Fruit fly (Drosophila melanogaster) whole organism, prepupa: Measurements from ENCODE around the gene CG15814.
"Not testable (repeated sequence)": the region's sequence is repeated elsewhere in the genome, so short reads cannot be mapped to it uniquely, and the experiment has no call there.

ENCODE experiments used
- Blimp-1 ChIP-seq: fragments of 200-800 bp; sonication (Bioruptor generic); optimal IDR thresholded peaks from 3 replicates; lab custom pipeline; 2017; ENCODE audit warnings: missing biosample characterization, missing genetic modification characterization, mild to moderate bottlenecking, moderate library complexity, missing genetic modification reagents
- CG10631 ChIP-seq: fragments of 200-800 bp; sonication (Bioruptor generic); optimal IDR thresholded peaks from 2 replicates; lab custom pipeline; 2016; ENCODE audit warnings: missing biosample characterization, missing genetic modification characterization
- CG10669 ChIP-seq: fragments of 200-800 bp; sonication (Bioruptor generic); optimal IDR thresholded peaks from 3 replicates; lab custom pipeline; 2018; ENCODE audit warnings: missing biosample characterization, mild to moderate bottlenecking, missing genetic modification characterization, moderate library complexity
- CG11294 ChIP-seq: fragments of 200-800 bp; sonication (Bioruptor generic); IDR thresholded peaks from 2 replicates; pipeline ENCODE4 v1.3.6; 2022; ENCODE audit warnings: missing biosample characterization, missing genetic modification characterization
- CG11762 ChIP-seq: fragments of 200-800 bp; sonication (Bioruptor generic); optimal IDR thresholded peaks from 3 replicates; lab custom pipeline; 2016; ENCODE audit warnings: missing biosample characterization, missing genetic modification characterization; ENCODE audit not compliant: insufficient read depth
- CG1621 ChIP-seq: fragments of 200-800 bp; sonication (Bioruptor generic); optimal IDR thresholded peaks from 3 replicates; lab custom pipeline; 2018; ENCODE audit warnings: missing biosample characterization, mild to moderate bottlenecking, missing genetic modification characterization
- CG31627 ChIP-seq: fragments of 200-800 bp; sonication (Bioruptor generic); optimal IDR thresholded peaks from 3 replicates; lab custom pipeline; 2016; ENCODE audit warnings: missing biosample characterization, missing genetic modification characterization
- CG32006 ChIP-seq: fragments of 200-800 bp; sonication (Bioruptor generic); optimal IDR thresholded peaks from 3 replicates; lab custom pipeline; 2017; ENCODE audit warnings: missing biosample characterization, mild to moderate bottlenecking, missing genetic modification characterization
- CG4318 ChIP-seq: fragments of 200-800 bp; sonication (Bioruptor generic); optimal IDR thresholded peaks from 3 replicates; lab custom pipeline; 2017; ENCODE audit warnings: missing biosample characterization, mild to moderate bottlenecking, missing genetic modification characterization
- CG6163 ChIP-seq: fragments of 200-800 bp; sonication (Bioruptor generic); IDR thresholded peaks from 3 replicates; pipeline ENCODE4 v1.3.6; 2022; ENCODE audit warnings: missing biosample characterization, missing genetic modification characterization
- CG6792 ChIP-seq: fragments of 200-800 bp; sonication (Bioruptor generic); optimal IDR thresholded peaks from 3 replicates; lab custom pipeline; 2016; ENCODE audit warnings: missing biosample characterization, missing genetic modification characterization
- CG7368 ChIP-seq: fragments of 200-800 bp; sonication (Bioruptor generic); optimal IDR thresholded peaks from 3 replicates; lab custom pipeline; 2016; ENCODE audit warnings: missing biosample characterization, missing genetic modification characterization
- CG8119 ChIP-seq: fragments of 200-800 bp; sonication (Bioruptor generic); IDR thresholded peaks from 3 replicates; pipeline ENCODE4 v1.3.6; 2022; ENCODE audit warnings: missing biosample characterization, missing genetic modification characterization
- CG8319 ChIP-seq: fragments of 200-800 bp; sonication (Bioruptor generic); optimal IDR thresholded peaks from 3 replicates; lab custom pipeline; 2016; ENCODE audit warnings: missing biosample characterization, missing genetic modification characterization
- CG9139 ChIP-seq: fragments of 200-800 bp; sonication (Bioruptor generic); optimal IDR thresholded peaks from 3 replicates; lab custom pipeline; 2017; ENCODE audit warnings: missing biosample characterization, mild to moderate bottlenecking, missing genetic modification characterization
- Eip78C ChIP-seq: fragments of 200-800 bp; sonication (Bioruptor generic); peaks from one replicate; lab custom pipeline; 2016; ENCODE audit warnings: missing biosample characterization, missing genetic modification characterization
- Ets21C ChIP-seq: fragments of 200-800 bp; sonication (Bioruptor generic); optimal IDR thresholded peaks from 3 replicates; lab custom pipeline; 2016; ENCODE audit warnings: missing biosample characterization, missing genetic modification characterization
- Gug ChIP-seq: fragments of 200-800 bp; sonication (Bioruptor generic); IDR thresholded peaks from 2 replicates; pipeline ENCODE4 v1.3.6; 2022; ENCODE audit warnings: missing biosample characterization, missing genetic modification characterization
- Hr38 ChIP-seq: sonication (Bioruptor generic); optimal IDR thresholded peaks from 2 replicates; lab custom pipeline; 2016; ENCODE audit warnings: missing biosample characterization, missing genetic modification characterization
- Hr39 ChIP-seq: fragments of 200-800 bp; sonication (Bioruptor generic); optimal IDR thresholded peaks from 2 replicates; lab custom pipeline; 2016; ENCODE audit warnings: missing biosample characterization, missing genetic modification characterization
- Hr4 ChIP-seq: fragments of 200-800 bp; sonication (Bioruptor generic); optimal IDR thresholded peaks from 3 replicates; lab custom pipeline; 2016; ENCODE audit warnings: missing biosample characterization, missing genetic modification characterization
- Met ChIP-seq: fragments of 200-800 bp; sonication (Bioruptor generic); optimal IDR thresholded peaks from 3 replicates; lab custom pipeline; 2016; ENCODE audit warnings: missing biosample characterization, missing genetic modification characterization
- Smox ChIP-seq: fragments of 200-800 bp; sonication (Bioruptor generic); optimal IDR thresholded peaks from 3 replicates; lab custom pipeline; 2016; ENCODE audit warnings: missing biosample characterization, missing genetic modification characterization
- Sox102F ChIP-seq: fragments of 200-800 bp; sonication (Bioruptor generic); optimal IDR thresholded peaks from 2 replicates; lab custom pipeline; 2016; ENCODE audit warnings: missing biosample characterization, mild to moderate bottlenecking, missing genetic modification characterization
- Sox15 ChIP-seq: fragments of 200-800 bp; sonication (Bioruptor generic); optimal IDR thresholded peaks from 3 replicates; lab custom pipeline; 2016; ENCODE audit warnings: missing biosample characterization, missing genetic modification characterization
- acj6 ChIP-seq: fragments of 200-800 bp; sonication (Bioruptor generic); optimal IDR thresholded peaks from 3 replicates; lab custom pipeline; 2016; ENCODE audit warnings: missing biosample characterization, missing genetic modification characterization
- esn ChIP-seq: fragments of 200-800 bp; sonication (Bioruptor generic); optimal IDR thresholded peaks from 2 replicates; lab custom pipeline; 2016; ENCODE audit warnings: missing biosample characterization, mild to moderate bottlenecking, missing genetic modification characterization, moderate library complexity
- fd59A ChIP-seq: fragments of 200-800 bp; sonication (Bioruptor generic); optimal IDR thresholded peaks from 2 replicates; lab custom pipeline; 2017; ENCODE audit warnings: missing biosample characterization, mild to moderate bottlenecking, missing genetic modification characterization, missing genetic modification reagents
- fkh ChIP-seq: fragments of 200-800 bp; sonication (Bioruptor generic); optimal IDR thresholded peaks from 3 replicates; lab custom pipeline; 2017; ENCODE audit warnings: missing biosample characterization, mild to moderate bottlenecking, missing genetic modification characterization, moderate library complexity
- lz ChIP-seq: fragments of 200-800 bp; sonication (Bioruptor generic); optimal IDR thresholded peaks from 3 replicates; lab custom pipeline; 2016; ENCODE audit warnings: missing biosample characterization, missing genetic modification characterization
- net ChIP-seq: fragments of 200-800 bp; sonication (Bioruptor generic); optimal IDR thresholded peaks from 3 replicates; lab custom pipeline; 2016; ENCODE audit warnings: missing biosample characterization, missing genetic modification characterization
- pdm3 ChIP-seq: fragments of 200-800 bp; sonication (Bioruptor generic); optimal IDR thresholded peaks from 3 replicates; lab custom pipeline; 2016; ENCODE audit warnings: missing biosample characterization, missing genetic modification characterization
- salr ChIP-seq, 2 experiments: fragments of 200-800 bp; sonication (Bioruptor generic); optimal IDR thresholded peaks; 3 replicates each; lab custom pipeline; 2016 to 2018; ENCODE audit warnings: missing biosample characterization in 2 of 2, missing genetic modification characterization in 2 of 2, mild to moderate bottlenecking in 1 of 2
- svp ChIP-seq: fragments of 200-800 bp; sonication (Bioruptor generic); peaks from one replicate; lab custom pipeline; 2016; ENCODE audit warnings: missing biosample characterization, missing genetic modification characterization
- topi ChIP-seq: fragments of 200-800 bp; sonication (Bioruptor generic); optimal IDR thresholded peaks from 3 replicates; lab custom pipeline; 2016; ENCODE audit warnings: missing biosample characterization, missing genetic modification characterization
- vri ChIP-seq: fragments of 200-800 bp; sonication (Bioruptor generic); optimal IDR thresholded peaks from 3 replicates; lab custom pipeline; 2016; ENCODE audit warnings: missing biosample characterization, mild to moderate bottlenecking, missing genetic modification characterization

CG15814 gene

DNA sequence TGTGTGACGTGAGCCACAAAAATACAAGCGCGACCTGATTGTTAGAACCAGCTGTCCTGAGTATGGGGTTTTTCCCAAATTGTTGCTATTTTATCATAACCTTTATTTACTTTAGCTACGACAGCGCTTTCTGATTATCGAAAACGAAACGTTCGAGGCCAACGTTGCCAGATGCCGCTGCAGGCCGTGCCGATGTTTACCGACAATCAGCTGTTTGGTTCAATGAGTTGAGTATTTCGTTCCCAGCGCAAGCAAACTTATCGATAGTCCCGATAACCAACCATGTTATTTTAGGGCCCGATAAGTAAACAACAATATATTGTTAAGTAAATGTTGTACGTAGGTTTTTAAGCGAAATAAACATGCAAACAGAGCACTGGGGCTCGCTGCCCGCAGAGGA is at the start of gene CG15814, which contains the start of gene Spt7:
Gene CG15814 (minus strand): TSS at position 164 of the 400 bp plus-strand sequence.
Gene Spt7 (plus strand): TSS at position 282 of the 400 bp plus-strand sequence.
- TF ChIP-seq esn (GFP tag; lab: Kevin White, UChicago) = peak; percentile 38
- TF ChIP-seq fd59A = no peak
- no peak for TF ChIP-seq Sox102F (GFP tag; lab: Kevin White, UChicago)
- TF ChIP-seq fkh (GFP tag; lab: Kevin White, UChicago) = peak; percentile 100
- 0 out of 3 replicates have a peak, but pooled peaks have one; percentile 16 for TF ChIP-seq CG6163 (GFP tag; lab: Robert Waterston, UW)
- no peak for TF ChIP-seq Smox (GFP tag; lab: Kevin White, UChicago)
- TF ChIP-seq Hr39 (GFP tag; lab: Kevin White, UChicago) = no peak
- TF ChIP-seq Sox15 = no peak
- TF ChIP-seq Eip78C (GFP tag; lab: Kevin White, UChicago) = peak; percentile 69

DNA sequence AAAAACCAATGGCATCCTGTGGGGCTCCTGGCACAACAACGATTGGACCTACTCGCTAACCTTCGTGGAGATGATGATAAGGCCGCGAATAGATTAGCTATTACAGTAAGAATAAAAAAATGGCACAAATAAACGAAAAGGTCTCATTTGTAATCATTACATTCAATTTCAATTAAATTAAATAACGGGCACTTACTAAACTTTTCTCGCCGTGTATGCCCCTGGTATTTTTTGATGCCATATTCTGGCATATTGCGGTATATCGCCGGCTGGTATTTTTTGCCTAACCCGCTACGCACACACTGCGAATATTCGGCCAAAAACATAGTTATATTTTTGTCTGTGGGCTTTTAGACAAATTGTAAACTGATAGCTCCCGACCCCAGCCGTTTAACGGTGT is 49.3 kb upstream of the CG15814 start, which contains the start of gene Gss2:
Gene Gss2 (plus strand): TSS at position 301 of the 400 bp plus-strand sequence.
- not testable (repeated sequence) for TF ChIP-seq lz, CG6792, pdm3 (GFP tag; lab: Kevin White, UChicago)

- not testable (repeated sequence) for TF ChIP-seq Met (GFP tag; lab: Kevin White, UChicago); fkh (GFP tag; lab: Kevin White, UChicago); salr (GFP tag; optimal IDR thresholded peaks at IDR 0.05; lab: Kevin White, UChicago)
Observed at dm6 chrX:17889247-17889646, 39.1 kb upstream of the CG15814 start, which contains the start of gene Gss1. Gene Gss1, plus strand, starts transcription at chrX:17889547.

DNA sequence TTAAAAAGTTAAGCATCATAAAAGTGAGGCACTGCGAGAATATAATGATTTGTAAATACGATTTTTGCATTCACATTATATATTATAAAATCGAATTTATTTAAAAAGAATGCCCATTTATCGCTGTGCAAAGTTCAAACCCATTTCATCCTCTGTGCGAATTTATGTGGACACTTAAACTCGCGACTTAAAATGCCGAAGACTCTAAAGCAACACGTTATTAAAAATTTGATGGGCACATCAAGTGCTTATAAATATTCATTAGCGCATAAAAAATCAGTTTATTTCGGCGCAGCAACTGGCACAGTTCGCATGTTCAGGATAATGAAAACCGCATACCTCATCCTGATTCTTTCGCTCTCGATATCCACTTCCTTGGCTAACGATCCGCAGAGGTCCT is 37.7 kb upstream of the CG15814 start, which contains the start of gene CG6788:
Gene CG6788 (plus strand): TSS at position 301 of the 400 bp plus-strand sequence.
- no peak for TF ChIP-seq esn (GFP tag; lab: Kevin White, UChicago)
- no peak for TF ChIP-seq Eip78C (GFP tag; lab: Kevin White, UChicago)
- TF ChIP-seq pdm3 (GFP tag; lab: Kevin White, UChicago) = no peak
- TF ChIP-seq CG8319 = no peak
- TF ChIP-seq CG6163 (GFP tag; lab: Robert Waterston, UW) = no peak

dm6 chrX:17887208-17887627 is 37.1 kb upstream of the CG15814 start, which contains the start of gene mnb:
Gene mnb, minus strand, starts transcription at chrX:17887222.
- peak; percentile 73 for TF ChIP-seq svp (GFP tag; lab: Kevin White, UChicago)
- no peak for TF ChIP-seq CG4318 (GFP tag; lab: Kevin White, UChicago)
- peak; percentile 7 for TF ChIP-seq CG31627
- no peak for TF ChIP-seq Ets21C (GFP tag; lab: Kevin White, UChicago)
- TF ChIP-seq acj6 (GFP tag; lab: Kevin White, UChicago) = peak; percentile 4
- TF ChIP-seq esn (GFP tag; lab: Kevin White, UChicago) = peak; percentile 32

DNA sequence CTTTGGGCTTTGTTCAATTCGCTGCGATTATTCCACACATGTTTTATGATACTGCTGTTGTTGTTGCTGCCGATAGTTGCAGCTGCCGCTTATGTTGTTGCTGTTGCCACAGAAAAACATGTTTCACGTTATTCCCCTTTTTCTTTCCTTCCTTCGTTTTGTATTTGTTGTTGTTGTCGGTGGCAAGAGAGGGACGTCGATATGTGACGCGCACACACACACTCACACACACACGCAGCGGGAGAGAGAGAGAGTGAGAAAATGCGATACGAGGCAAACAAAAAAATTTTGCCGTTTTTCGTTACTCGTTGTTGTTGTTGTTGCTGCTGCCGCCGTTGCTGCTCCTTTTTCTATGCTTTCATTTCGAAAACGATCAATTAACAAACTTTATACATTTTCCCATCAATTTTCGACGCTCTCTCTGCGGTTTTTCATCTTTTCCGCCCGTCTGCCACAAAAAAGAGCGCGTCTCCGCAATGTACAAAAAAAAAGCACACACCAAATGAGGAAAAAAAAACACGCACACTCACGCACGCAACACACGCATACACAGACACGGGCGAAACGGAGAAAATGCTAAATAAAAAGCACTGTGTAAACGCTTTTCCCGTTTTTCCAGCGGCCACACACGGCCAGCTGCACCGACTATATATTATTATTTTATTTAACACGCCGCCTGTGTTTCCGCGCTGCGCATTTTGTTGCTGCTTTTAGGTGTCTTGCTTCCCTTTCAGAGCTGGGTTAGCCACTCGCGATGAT is 36.5 kb upstream of the CG15814 start:
- TF ChIP-seq Hr39 (GFP tag; lab: Kevin White, UChicago) (no peak), CG10669 (GFP tag; lab: Kevin White, UChicago) (peak; percentile 48), CG1621 (tag; lab: Kevin White, UChicago) (peak; percentile 61), net (GFP tag; lab: Kevin White, UChicago) (peak; percentile 69), fkh (GFP tag; lab: Kevin White, UChicago) (no peak), Gug (GFP tag; lab: Robert Waterston, UW) (no peak; the same call in 1 of the 2 replicates), CG10631 (peak; percentile 16), vri (GFP tag; lab: Kevin White, UChicago) (peak; percentile 20), lz (GFP tag; lab: Kevin White, UChicago) (no peak), acj6 (GFP tag; lab: Kevin White, UChicago) (no peak), svp (GFP tag; lab: Kevin White, UChicago) (no peak), Hr4 (GFP tag; lab: Kevin White, UChicago) (peak; percentile 2), CG11762 (GFP tag; lab: Kevin White, UChicago) (no peak), CG7368 (GFP tag; lab: Kevin White, UChicago) (peak; percentile 12), topi (GFP tag; lab: Kevin White, UChicago) (peak; percentile 2), CG8119 (peak; percentile 87), salr (GFP tag; optimal IDR thresholded peaks at IDR 0.05; lab: Kevin White, UChicago) (peak in 1 of 2 experiments; percentile 85), esn (GFP tag; lab: Kevin White, UChicago) (no peak), CG6163 (GFP tag; lab: Robert Waterston, UW) (peak; percentile 66), Blimp-1 (GFP tag; lab: Kevin White, UChicago) (no peak), CG8319 (no peak), Sox102F (GFP tag; lab: Kevin White, UChicago) (peak; percentile 35), CG32006 (GFP tag; lab: Kevin White, UChicago) (peak; percentile 70), CG9139 (GFP tag; lab: Kevin White, UChicago) (peak; percentile 77), Hr38 (GFP tag; lab: Kevin White, UChicago) (no peak), CG11294 (no peak), fd59A (peak; percentile 44)
